Fruit fly (Drosophila melanogaster) whole organism, embryonic: ENCODE results near the gene CG42633.

ENCODE experiments used
- BEAF-32 ChIP-seq: fragments of 200-800 bp; sonication (Bioruptor generic); optimal IDR thresholded peaks from 3 replicates; lab custom pipeline; 2017; ENCODE audit warnings: missing biosample characterization, missing genetic modification characterization, mild to moderate bottlenecking, moderate library complexity, missing genetic modification reagents
- BtbVII ChIP-seq: fragments of 200-800 bp; sonication (Bioruptor generic); optimal IDR thresholded peaks from 3 replicates; lab custom pipeline; 2017; ENCODE audit warnings: missing biosample characterization, mild to moderate bottlenecking, missing genetic modification characterization
- CG10147 ChIP-seq: fragments of 200-800 bp; sonication (Bioruptor generic); optimal IDR thresholded peaks from 2 replicates; lab custom pipeline; 2019; ENCODE audit warnings: missing biosample characterization, mild to moderate bottlenecking, missing genetic modification characterization, moderate library complexity
- CG1024 ChIP-seq: fragments of 200-800 bp; sonication (Bioruptor generic); IDR thresholded peaks from 2 replicates; pipeline ENCODE4 v1.3.6; 2022; ENCODE audit warnings: missing biosample characterization, missing genetic modification characterization
- CG10462 ChIP-seq: fragments of 200-800 bp; sonication (Bioruptor generic); optimal IDR thresholded peaks from 2 replicates; lab custom pipeline; 2016; ENCODE audit warnings: missing biosample characterization, missing genetic modification characterization
- CG11247 ChIP-seq: fragments of 200-800 bp; sonication (Bioruptor generic); IDR thresholded peaks from 2 replicates; pipeline ENCODE4 v1.3.6; 2022; ENCODE audit warnings: missing biosample characterization, missing genetic modification characterization
- CG11504 ChIP-seq: fragments of 200-800 bp; sonication (Bioruptor generic); optimal IDR thresholded peaks from 3 replicates; lab custom pipeline; 2019; ENCODE audit warnings: missing biosample characterization, mild to moderate bottlenecking, missing genetic modification characterization, moderate library complexity
- CG12155 ChIP-seq: fragments of 200-800 bp; sonication (Bioruptor generic); optimal IDR thresholded peaks from 3 replicates; lab custom pipeline; 2016; ENCODE audit warnings: missing biosample characterization, missing genetic modification characterization
- CG12744 ChIP-seq: fragments of 200-800 bp; sonication (Bioruptor generic); optimal IDR thresholded peaks from 2 replicates; lab custom pipeline; 2016; ENCODE audit warnings: missing biosample characterization, missing genetic modification characterization
- CG13424 ChIP-seq: fragments of 200-800 bp; sonication (Bioruptor generic); optimal IDR thresholded peaks from 2 replicates; lab custom pipeline; 2019; ENCODE audit warnings: missing biosample characterization, mild to moderate bottlenecking, missing genetic modification characterization, moderate library complexity
- CG14441 ChIP-seq: fragments of 200-800 bp; sonication (Bioruptor generic); IDR thresholded peaks from 2 replicates; pipeline ENCODE4 v1.3.6; 2022; ENCODE audit warnings: missing biosample characterization, missing genetic modification characterization
- CG1603 ChIP-seq: fragments of 200-800 bp; sonication (Bioruptor generic); optimal IDR thresholded peaks from 2 replicates; lab custom pipeline; 2019; ENCODE audit warnings: missing biosample characterization, mild to moderate bottlenecking, missing genetic modification characterization, moderate library complexity
- CG16779 ChIP-seq: fragments of 200-800 bp; sonication (Bioruptor generic); IDR thresholded peaks from 2 replicates; pipeline ENCODE4 v1.3.6; 2022; ENCODE audit warnings: missing biosample characterization, missing genetic modification characterization
- CG16813 ChIP-seq: fragments of 200-800 bp; sonication (Bioruptor generic); IDR thresholded peaks from 3 replicates; pipeline ENCODE4 v1.3.6; 2022; ENCODE audit warnings: missing biosample characterization, missing genetic modification characterization; ENCODE audit not compliant: partially characterized antibody
- CG3281 ChIP-seq: fragments of 200-800 bp; sonication (Bioruptor generic); optimal IDR thresholded peaks from 3 replicates; lab custom pipeline; 2017; ENCODE audit warnings: missing biosample characterization, mild to moderate bottlenecking, missing genetic modification characterization
- CG3726 ChIP-seq: fragments of 200-800 bp; sonication (Bioruptor generic); IDR thresholded peaks from 3 replicates; pipeline ENCODE4, ENCODE4 v1.3.6; 2022; ENCODE audit warnings: missing biosample characterization, missing genetic modification characterization
- CG7786 ChIP-seq: fragments of 200-800 bp; sonication (Bioruptor generic); optimal IDR thresholded peaks from 2 replicates; lab custom pipeline; 2016; ENCODE audit warnings: missing biosample characterization, missing genetic modification characterization
- CG9817 ChIP-seq: fragments of 200-800 bp; sonication (Bioruptor generic); optimal IDR thresholded peaks from 2 replicates; lab custom pipeline; 2018; ENCODE audit warnings: missing biosample characterization, mild to moderate bottlenecking, missing genetic modification characterization, moderate library complexity
- Dref ChIP-seq: fragments of 200-800 bp; sonication (Bioruptor generic); IDR thresholded peaks from 2 replicates; pipeline ENCODE4 v1.3.6; 2022; ENCODE audit warnings: missing biosample characterization, missing genetic modification characterization
- Ets97D ChIP-seq: fragments of 200-800 bp; sonication (Bioruptor generic); optimal IDR thresholded peaks from 3 replicates; lab custom pipeline; 2016; ENCODE audit warnings: missing biosample characterization, missing genetic modification characterization
- HHEX ChIP-seq: fragments of 200-800 bp; sonication (Bioruptor generic); optimal IDR thresholded peaks from 3 replicates; lab custom pipeline; 2017; ENCODE audit warnings: missing biosample characterization, mild to moderate bottlenecking, missing genetic modification characterization, missing genetic modification reagents
- Hr3 ChIP-seq: fragments of 200-800 bp; sonication (Bioruptor generic); optimal IDR thresholded peaks from 3 replicates; lab custom pipeline; 2016; ENCODE audit warnings: missing biosample characterization, missing genetic modification characterization
- MBD-R2 ChIP-seq: fragments of 200-800 bp; sonication (Bioruptor generic); IDR thresholded peaks from 2 replicates; pipeline ENCODE4 v1.3.6; 2022; ENCODE audit warnings: missing biosample characterization, missing genetic modification characterization
- Max ChIP-seq: fragments of 200-800 bp; sonication (Bioruptor generic); optimal IDR thresholded peaks from 2 replicates; lab custom pipeline; 2016; ENCODE audit warnings: missing biosample characterization, mild to moderate bottlenecking, missing genetic modification characterization
- NFAT ChIP-seq: fragments of 200-800 bp; sonication (Bioruptor generic); IDR thresholded peaks from 2 replicates; pipeline ENCODE4 v1.3.6; 2022; ENCODE audit warnings: missing biosample characterization, missing genetic modification characterization
- Oaz ChIP-seq: fragments of 200-800 bp; sonication (Bioruptor generic); IDR thresholded peaks from 2 replicates; pipeline ENCODE4 v1.3.6; 2022; ENCODE audit warnings: missing biosample characterization, missing genetic modification characterization
- Opbp ChIP-seq: fragments of 200-800 bp; sonication (Bioruptor generic); IDR thresholded peaks from 3 replicates; pipeline ENCODE4 v1.3.6; 2022; ENCODE audit warnings: missing biosample characterization, missing genetic modification characterization; ENCODE audit not compliant: partially characterized antibody
- Xbp1 ChIP-seq: fragments of 200-800 bp; sonication (Bioruptor generic); optimal IDR thresholded peaks from 3 replicates; lab custom pipeline; 2016; ENCODE audit warnings: missing biosample characterization, mild to moderate bottlenecking, missing genetic modification characterization
- ato ChIP-seq: fragments of 200-800 bp; sonication (Bioruptor generic); IDR thresholded peaks from 2 replicates; pipeline ENCODE4 v1.3.6; 2022; ENCODE audit warnings: missing biosample characterization, missing genetic modification characterization; ENCODE audit not compliant: partially characterized antibody
- bcd ChIP-seq: fragments of 200-800 bp; sonication (Bioruptor generic); optimal IDR thresholded peaks from 2 replicates; lab custom pipeline; 2017; ENCODE audit warnings: missing biosample characterization, mild to moderate bottlenecking, missing genetic modification characterization
- br ChIP-seq: fragments of >200 bp; optimal IDR thresholded peaks from 2 replicates; lab custom pipeline; 2017
- dati ChIP-seq: fragments of 200-800 bp; sonication (Bioruptor generic); IDR thresholded peaks from 2 replicates; pipeline ENCODE4 v1.3.6; 2022; ENCODE audit warnings: missing biosample characterization, missing genetic modification characterization
- emc ChIP-seq: fragments of 200-800 bp; sonication (Bioruptor generic); optimal IDR thresholded peaks from 2 replicates; lab custom pipeline; 2016; ENCODE audit warnings: missing biosample characterization, missing genetic modification characterization
- ewg ChIP-seq: fragments of 200-800 bp; sonication (Bioruptor generic); optimal IDR thresholded peaks from 3 replicates; lab custom pipeline; 2017; ENCODE audit warnings: mild to moderate bottlenecking, missing biosample characterization, missing genetic modification reagents, missing genetic modification characterization
- hb ChIP-seq: fragments of 200-800 bp; sonication (Bioruptor generic); IDR thresholded peaks from 3 replicates; pipeline ENCODE4 v1.3.6; 2022; ENCODE audit warnings: missing biosample characterization, missing genetic modification characterization; ENCODE audit not compliant: partially characterized antibody
- lilli ChIP-seq: fragments of 200-800 bp; sonication (Bioruptor generic); optimal IDR thresholded peaks from 3 replicates; lab custom pipeline; 2016; ENCODE audit warnings: missing biosample characterization, missing genetic modification characterization
- luna ChIP-seq: fragments of 200-800 bp; sonication (Bioruptor generic); optimal IDR thresholded peaks from 2 replicates; lab custom pipeline; 2016; ENCODE audit warnings: missing biosample characterization, missing genetic modification characterization
- onecut ChIP-seq: fragments of 200-800 bp; sonication (Bioruptor generic); IDR thresholded peaks from 2 replicates; pipeline ENCODE4 v1.3.6; 2022; ENCODE audit warnings: missing biosample characterization, missing genetic modification characterization
- org-1 ChIP-seq: fragments of 200-800 bp; sonication (Bioruptor generic); optimal IDR thresholded peaks from 2 replicates; lab custom pipeline; 2017; ENCODE audit warnings: missing biosample characterization, missing genetic modification characterization
- pros ChIP-seq: fragments of 200-800 bp; sonication (Bioruptor generic); optimal IDR thresholded peaks from 3 replicates; lab custom pipeline; 2019; ENCODE audit warnings: missing biosample characterization, mild to moderate bottlenecking, missing genetic modification characterization, moderate library complexity
- rib ChIP-seq: fragments of 200-800 bp; sonication (Bioruptor generic); IDR thresholded peaks from 2 replicates; pipeline ENCODE4 v1.3.6; 2022; ENCODE audit warnings: missing biosample characterization, missing genetic modification characterization
- row ChIP-seq: fragments of 200-800 bp; sonication (Bioruptor generic); IDR thresholded peaks from 3 replicates; pipeline ENCODE4 v1.3.6; 2022; ENCODE audit warnings: missing biosample characterization, missing genetic modification characterization
- sna ChIP-seq: fragments of 200-800 bp; sonication (Bioruptor generic); IDR thresholded peaks from 2 replicates; pipeline ENCODE4 v1.3.6; 2022; ENCODE audit warnings: missing biosample characterization, missing genetic modification characterization; ENCODE audit not compliant: partially characterized antibody
- ssp ChIP-seq: fragments of 200-800 bp; sonication (Bioruptor generic); IDR thresholded peaks from 2 replicates; pipeline ENCODE4 v1.3.6; 2022; ENCODE audit warnings: missing biosample characterization, missing genetic modification characterization
- stwl ChIP-seq: fragments of 200-800 bp; sonication (Bioruptor generic); optimal IDR thresholded peaks from 3 replicates; lab custom pipeline; 2018; ENCODE audit warnings: missing biosample characterization, mild to moderate bottlenecking, missing genetic modification characterization, moderate library complexity
- tap ChIP-seq: fragments of 200-800 bp; optimal IDR thresholded peaks from 3 replicates; lab custom pipeline; 2019; ENCODE audit warnings: missing biosample characterization, mild to moderate bottlenecking, missing genetic modification characterization, moderate library complexity
- tx ChIP-seq: fragments of 200-800 bp; sonication (Bioruptor generic); optimal IDR thresholded peaks from 2 replicates; lab custom pipeline; 2016; ENCODE audit warnings: missing biosample characterization, missing genetic modification characterization
- vfl ChIP-seq: fragments of 200-800 bp; sonication (Bioruptor generic); optimal IDR thresholded peaks from 2 replicates; lab custom pipeline; 2016; ENCODE audit warnings: missing biosample characterization, missing genetic modification characterization

Gene CG42633

DNA sequence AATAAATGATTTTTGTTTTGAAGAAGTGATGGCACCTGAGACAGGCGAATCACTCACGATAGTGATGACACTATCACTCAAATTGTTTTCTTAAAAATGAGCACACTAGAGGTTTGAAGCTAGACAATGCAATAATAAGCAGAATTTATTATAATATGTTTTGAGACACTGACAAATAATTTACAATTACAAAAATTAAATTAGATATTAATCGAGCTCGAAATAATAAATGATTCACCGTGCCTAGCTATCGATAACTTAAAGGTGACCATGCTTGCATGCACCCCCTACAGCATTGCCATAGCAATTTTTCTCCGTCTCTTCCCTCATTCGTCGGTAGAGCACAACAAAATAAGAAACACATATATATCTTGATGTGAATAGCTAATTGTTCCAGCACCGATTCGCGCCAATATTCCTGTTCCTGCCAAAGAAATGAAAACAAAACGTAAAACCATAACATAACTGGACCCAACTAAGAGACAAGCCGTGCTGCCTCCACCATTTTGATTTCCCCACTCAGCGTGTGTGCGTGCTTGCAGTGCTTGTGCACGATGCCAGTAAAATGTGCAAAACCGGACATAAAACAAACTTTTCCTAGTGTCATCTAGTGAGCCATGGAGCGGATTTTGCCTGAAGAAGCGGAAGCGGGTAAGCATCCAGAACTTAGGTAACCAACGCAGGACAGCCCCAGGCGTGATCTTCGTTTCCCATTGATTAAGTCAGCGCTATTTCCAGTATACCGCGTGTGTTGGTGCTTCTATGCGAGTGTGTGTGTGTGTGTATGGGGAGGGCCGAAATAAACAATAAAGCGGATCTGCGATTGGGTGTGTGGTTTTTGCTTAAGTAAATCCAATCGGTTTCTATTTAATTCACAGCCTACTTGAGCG lies 20.9 kb downstream of the CG42633 start, which contains the start of the genes MED7 and Cap-H2 (continued):
- TF ChIP-seq ato (GFP tag; lab: Robert Waterston, UW) (peak; percentile 83), hb (GFP tag; lab: Robert Waterston, UW) (peak; percentile 98), tap (tag; lab: Kevin White, UChicago) (peak; percentile 51), br (lab: Kevin White, UChicago) (no peak), BEAF-32 (GFP tag; lab: Kevin White, UChicago) (peak; percentile 99), sna (GFP tag; lab: Robert Waterston, UW) (peak; percentile 100), bcd (peak; percentile 64), vfl (GFP tag; lab: Kevin White, UChicago) (peak; percentile 86), Hr3 (GFP tag; lab: Kevin White, UChicago) (peak; percentile 85), CG3281 (GFP tag; lab: Kevin White, UChicago) (peak; percentile 66), CG11247 (GFP tag; lab: Robert Waterston, UW) (peak; percentile 73), pros (GFP tag; lab: Kevin White, UChicago) (no peak), org-1 (no peak), CG11504 (tag; lab: Kevin White, UChicago) (no peak), Max (GFP tag; lab: Kevin White, UChicago) (peak; percentile 90), CG3726 (GFP tag; lab: Robert Waterston, UW) (no peak), tx (GFP tag; lab: Kevin White, UChicago) (peak; percentile 63), CG16813 (GFP tag; lab: Robert Waterston, UW) (peak; percentile 99), row (GFP tag; lab: Robert Waterston, UW) (peak; percentile 98), NFAT (GFP tag; lab: Robert Waterston, UW) (peak; percentile 69), ssp (peak; percentile 75), dati (GFP tag; lab: Robert Waterston, UW) (0 out of 2 replicates have a peak, but pooled peaks have one; percentile 18), stwl (tag; lab: Kevin White, UChicago) (peak; percentile 76), CG10462 (GFP tag; lab: Kevin White, UChicago) (peak; percentile 61), CG1603 (tag; lab: Kevin White, UChicago) (peak; percentile 80), Xbp1 (GFP tag; lab: Kevin White, UChicago) (peak; percentile 90), Dref (peak; percentile 79), CG13424 (peak; percentile 86), lilli (GFP tag; lab: Kevin White, UChicago) (peak; percentile 93), Oaz (GFP tag; lab: Robert Waterston, UW) (peak; percentile 62; the same call in 1 of the 2 replicates), rib (GFP tag; lab: Robert Waterston, UW) (peak; percentile 80; the same call in 1 of the 2 replicates), HHEX (GFP tag; lab: Kevin White, UChicago) (peak; percentile 68), ewg (peak; percentile 59), CG12155 (peak; percentile 85), MBD-R2 (peak; percentile 91), CG1024 (GFP tag; lab: Robert Waterston, UW) (0 out of 2 replicates have a peak, but pooled peaks have one; percentile 42), onecut (GFP tag; lab: Robert Waterston, UW) (peak; percentile 30; the same call in 1 of the 2 replicates), CG9817 (tag; lab: Kevin White, UChicago) (peak; percentile 84), Opbp (GFP tag; lab: Robert Waterston, UW) (peak; percentile 96), Ets97D (GFP tag; lab: Kevin White, UChicago) (peak; percentile 95), luna (GFP tag; lab: Kevin White, UChicago) (peak; percentile 7), BtbVII (peak; percentile 5), CG12744 (GFP tag; lab: Kevin White, UChicago) (peak; percentile 72), CG14441 (GFP tag; lab: Robert Waterston, UW) (peak; percentile 84), CG7786 (peak; percentile 56), emc (GFP tag; lab: Kevin White, UChicago) (no peak), CG10147 (GFP tag; lab: Kevin White, UChicago) (peak; percentile 52), CG16779 (0 out of 2 replicates have a peak, but pooled peaks have one; percentile 59)
